Worm (Caenorhabditis elegans) whole organism, L2 larva: ENCODE data around the gene soc-2.

Experiments
- Y55F3AM.14 ChIP-seq: fragments of 200-800 bp; sonication (Bioruptor generic); optimal IDR thresholded peaks from 2 replicates; lab custom pipeline; 2018; ENCODE audit warnings: mild to moderate bottlenecking, missing genetic modification characterization, missing compliant biosample characterization
- nhr-11 ChIP-seq: fragments of 150-350 bp; optimal IDR thresholded peaks from 2 replicates; lab custom pipeline; 2014; ENCODE audit warnings: missing biosample characterization, missing genetic modification characterization
- nhr-129 ChIP-seq: fragments of 150-350 bp; optimal IDR thresholded peaks from 2 replicates; lab custom pipeline; 2014; ENCODE audit warnings: missing biosample characterization, missing genetic modification characterization
- nhr-237 ChIP-seq: fragments of 150-350 bp; optimal IDR thresholded peaks from 2 replicates; lab custom pipeline; 2014; ENCODE audit warnings: missing biosample characterization, missing genetic modification characterization
- unc-39 ChIP-seq: fragments of 150-350 bp; optimal IDR thresholded peaks from 2 replicates; lab custom pipeline; 2014; ENCODE audit warnings: missing biosample characterization, missing genetic modification characterization
- zag-1 ChIP-seq: fragments of 150-350 bp; optimal IDR thresholded peaks from 2 replicates; lab custom pipeline; 2014; ENCODE audit warnings: missing biosample characterization, missing genetic modification characterization

DNA sequence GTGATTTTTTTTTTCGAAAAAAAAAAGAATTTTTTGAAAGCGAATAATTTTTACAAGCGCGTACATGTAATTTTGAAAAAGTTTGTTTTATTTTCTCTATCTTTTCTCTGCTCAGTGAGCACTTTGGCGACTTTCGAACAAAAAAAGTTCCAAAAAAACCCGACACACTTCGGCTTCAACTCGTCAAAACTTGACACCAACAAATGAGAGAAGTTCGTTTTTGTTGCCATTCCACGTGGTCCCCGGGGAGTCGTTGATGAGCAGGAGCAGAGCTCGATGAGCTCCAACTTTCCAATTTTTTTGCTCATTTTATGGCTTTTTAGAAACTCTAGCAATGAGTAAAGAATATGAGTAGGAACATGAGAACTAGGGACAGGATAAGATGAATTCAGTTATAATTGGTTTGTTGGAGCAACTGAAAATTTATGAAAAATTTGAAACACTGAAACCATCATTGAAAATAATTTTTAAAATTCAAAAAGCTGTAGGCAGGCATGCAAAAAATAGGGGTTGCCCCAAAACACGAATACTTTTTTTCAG, 41.8 kb downstream of the soc-2 start:
- TF ChIP-seq zag-1 (tag; lab: Kevin White, UChicago) (no peak), Y55F3AM.14 (no peak), nhr-11 (tag; lab: Kevin White, UChicago) (no peak), unc-39 (tag; lab: Kevin White, UChicago) (no peak), nhr-129 (tag; lab: Kevin White, UChicago) (no peak), nhr-237 (tag; lab: Kevin White, UChicago) (no peak)
